Fruit fly (Drosophila melanogaster) whole organism, embryonic: ENCODE data around the gene DNAlig4.
A peak's percentile ranks its signal among the peaks of the same experiment; 100 is the strongest.

Experiments used
- Adf1 ChIP-seq: fragments of 200-800 bp; sonication (Bioruptor generic); IDR thresholded peaks from 2 replicates; pipeline ENCODE4 v1.3.6; 2022; ENCODE audit warnings: missing biosample characterization, missing genetic modification characterization
- CG11085 ChIP-seq: fragments of 200-800 bp; sonication (Bioruptor generic); IDR thresholded peaks from 2 replicates; pipeline ENCODE4 v1.3.6; 2022; ENCODE audit warnings: missing biosample characterization, missing genetic modification characterization
- CG31365 ChIP-seq: fragments of 200-800 bp; sonication (Bioruptor generic); optimal IDR thresholded peaks from 2 replicates; lab custom pipeline; 2018; ENCODE audit warnings: missing biosample characterization, mild to moderate bottlenecking, missing genetic modification characterization
- CG3281 ChIP-seq: fragments of 200-800 bp; sonication (Bioruptor generic); optimal IDR thresholded peaks from 3 replicates; lab custom pipeline; 2017; ENCODE audit warnings: missing biosample characterization, mild to moderate bottlenecking, missing genetic modification characterization
- CG4854 ChIP-seq: fragments of 200-800 bp; sonication (Bioruptor generic); optimal IDR thresholded peaks from 2 replicates; lab custom pipeline; 2016; ENCODE audit warnings: missing biosample characterization, missing genetic modification characterization, inconsistent platforms
- CG5245 ChIP-seq: fragments of 200-800 bp; sonication (Bioruptor generic); optimal IDR thresholded peaks from 3 replicates; lab custom pipeline; 2016; ENCODE audit warnings: missing biosample characterization, missing genetic modification characterization
- chinmo ChIP-seq: fragments of 200-800 bp; sonication (Bioruptor generic); IDR thresholded peaks from 4 replicates; pipeline ENCODE4 v1.3.6; 2022; ENCODE audit warnings: missing biosample characterization, missing genetic modification characterization; ENCODE audit not compliant: partially characterized antibody

DNA sequence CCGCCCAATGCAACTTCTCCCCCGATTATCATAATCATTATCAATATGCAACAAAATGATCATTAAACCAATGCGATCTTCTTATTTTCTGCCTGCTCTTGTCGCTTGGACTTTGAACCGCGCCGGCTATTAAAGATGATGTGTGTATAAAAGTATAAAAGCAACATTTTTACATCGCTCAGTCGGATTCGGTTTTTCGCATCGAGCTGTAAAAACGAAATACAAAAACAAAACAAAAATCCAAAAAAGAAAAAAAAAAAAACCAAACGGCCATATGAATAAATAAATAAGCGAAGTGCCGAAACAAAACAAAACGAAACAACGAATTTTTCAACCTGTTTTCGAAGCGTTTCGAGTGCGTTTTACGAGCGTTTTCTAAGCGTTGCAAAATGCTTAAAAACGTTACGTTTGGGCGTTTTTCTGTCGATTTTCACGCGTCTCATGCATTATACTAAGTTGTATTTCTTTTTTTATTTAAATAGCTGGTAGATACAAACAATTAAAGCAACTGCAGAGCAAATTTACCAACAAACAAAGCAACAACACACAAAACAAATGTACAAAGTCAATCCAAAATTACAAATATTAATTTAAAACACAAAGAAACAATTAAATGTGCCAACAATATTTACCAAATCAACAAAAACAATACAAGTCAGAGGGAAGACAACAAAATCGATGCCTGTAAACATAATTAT lies 22.8 kb downstream of the DNAlig4 start:
- TF ChIP-seq CG11085 (GFP tag; lab: Robert Waterston, UW), result no peak
- no peak for TF ChIP-seq CG4854 (GFP tag; lab: Kevin White, UChicago)
- no peak for TF ChIP-seq CG31365 (tag; lab: Kevin White, UChicago)
- no peak for TF ChIP-seq CG3281 (GFP tag; lab: Kevin White, UChicago)
- TF ChIP-seq Adf1 (GFP tag; lab: Robert Waterston, UW), result no peak
- peak; percentile 36; the same call in 2 of the 4 replicates for TF ChIP-seq chinmo (GFP tag; lab: Robert Waterston, UW)
- TF ChIP-seq CG5245 (GFP tag; lab: Kevin White, UChicago), result no peak
